Worm (Caenorhabditis elegans) whole organism, L4/young adult: ENCODE measurements around the gene tag-280.

Source experiments
- W03F9.2 ChIP-seq: fragments of 150-350 bp; optimal IDR thresholded peaks from 2 replicates; lab custom pipeline; 2014; ENCODE audit warnings: missing biosample characterization, missing genetic modification characterization
- dao-5 ChIP-seq: sonication (generic microtip); optimal IDR thresholded peaks from 2 replicates; lab custom pipeline; 2016; ENCODE audit warnings: missing genotype, missing genetic modification characterization, moderate library complexity, missing compliant biosample characterization
- him-1 ChIP-seq: sonication (generic microtip); optimal IDR thresholded peaks from 2 replicates; lab custom pipeline; 2016; ENCODE audit warnings: missing genotype, missing genetic modification reagents, missing genetic modification characterization, missing compliant biosample characterization

ce11 chrII:12494067-12494477 is 33.6 kb downstream of the tag-280 start:
- TF ChIP-seq W03F9.2 (tag; lab: Kevin White, UChicago) (no peak), him-1 (no peak), dao-5 (tag; lab: Kevin White, UChicago) (no peak)
